Fruit fly (Drosophila melanogaster) whole organism, embryonic: ENCODE results near the gene CG14194.

Source experiments
- Bteb2 ChIP-seq: fragments of 200-800 bp; sonication (Bioruptor generic); optimal IDR thresholded peaks from 2 replicates; lab custom pipeline; 2016; ENCODE audit warnings: missing biosample characterization, missing genetic modification characterization
- CG10274 ChIP-seq: fragments of 200-800 bp; sonication (Bioruptor generic); optimal IDR thresholded peaks from 3 replicates; lab custom pipeline; 2017; ENCODE audit warnings: missing biosample characterization, mild to moderate bottlenecking, missing genetic modification characterization
- CG10321 ChIP-seq: fragments of 200-800 bp; sonication (Bioruptor generic); IDR thresholded peaks from 2 replicates; pipeline ENCODE4 v1.3.6; 2022; ENCODE audit warnings: missing biosample characterization, missing genetic modification characterization
- CG10462 ChIP-seq: fragments of 200-800 bp; sonication (Bioruptor generic); optimal IDR thresholded peaks from 2 replicates; lab custom pipeline; 2016; ENCODE audit warnings: missing biosample characterization, missing genetic modification characterization
- CG11456 ChIP-seq: fragments of 200-800 bp; sonication (Bioruptor generic); IDR thresholded peaks from 3 replicates; pipeline ENCODE4 v1.3.6; 2022; ENCODE audit warnings: missing biosample characterization, missing genetic modification characterization
- CG11696 ChIP-seq: fragments of 200-800 bp; sonication (Bioruptor generic); IDR thresholded peaks from 2 replicates; pipeline ENCODE4 v1.3.6; 2022; ENCODE audit warnings: missing biosample characterization, missing genetic modification characterization
- CG12236 ChIP-seq: fragments of 200-800 bp; sonication (Bioruptor generic); optimal IDR thresholded peaks from 2 replicates; lab custom pipeline; 2016; ENCODE audit warnings: missing biosample characterization, missing genetic modification characterization
- CG12391 ChIP-seq: fragments of 200-800 bp; sonication (Bioruptor generic); optimal IDR thresholded peaks from 3 replicates; lab custom pipeline; 2018; ENCODE audit warnings: missing biosample characterization, mild to moderate bottlenecking, missing genetic modification characterization, moderate library complexity
- CG12659 ChIP-seq: fragments of 200-800 bp; sonication (Bioruptor generic); optimal IDR thresholded peaks from 3 replicates; lab custom pipeline; 2017; ENCODE audit warnings: mild to moderate bottlenecking, missing biosample characterization, missing genetic modification reagents, missing genetic modification characterization
- CG13287 ChIP-seq: fragments of 200-800 bp; sonication (Bioruptor generic); IDR thresholded peaks from 2 replicates; pipeline ENCODE4 v1.3.6; 2022; ENCODE audit warnings: missing biosample characterization, missing genetic modification characterization; ENCODE audit not compliant: partially characterized antibody
- CG17186 ChIP-seq: fragments of 200-800 bp; sonication (Bioruptor generic); optimal IDR thresholded peaks from 3 replicates; lab custom pipeline; 2017; ENCODE audit warnings: missing biosample characterization, missing genetic modification reagents, missing genetic modification characterization
- CG18011 ChIP-seq: fragments of 200-800 bp; sonication (Bioruptor generic); optimal IDR thresholded peaks from 2 replicates; lab custom pipeline; 2017; ENCODE audit warnings: missing biosample characterization, missing genetic modification characterization, mild to moderate bottlenecking, moderate library complexity, missing genotype
- CG2120 ChIP-seq: fragments of 200-800 bp; sonication (Bioruptor generic); optimal IDR thresholded peaks from 3 replicates; lab custom pipeline; 2016; ENCODE audit warnings: missing biosample characterization, missing genetic modification characterization
- CG2202 ChIP-seq: fragments of 200-800 bp; sonication (Bioruptor generic); optimal IDR thresholded peaks from 2 replicates; lab custom pipeline; 2018; ENCODE audit warnings: missing biosample characterization, mild to moderate bottlenecking, missing genetic modification characterization
- CG30403 ChIP-seq: fragments of 200-800 bp; sonication (Bioruptor generic); optimal IDR thresholded peaks from 3 replicates; lab custom pipeline; 2016; ENCODE audit warnings: missing biosample characterization, missing genetic modification characterization
- CG32532 ChIP-seq: fragments of 200-800 bp; sonication (Bioruptor generic); IDR thresholded peaks from 2 replicates; pipeline ENCODE4 v1.3.6; 2022; ENCODE audit warnings: missing biosample characterization, missing genetic modification characterization
- CG34224 ChIP-seq: fragments of 200-800 bp; sonication (Bioruptor generic); IDR thresholded peaks from 3 replicates; pipeline ENCODE4 v1.3.6; 2022; ENCODE audit warnings: missing biosample characterization, missing genetic modification characterization; ENCODE audit not compliant: partially characterized antibody
- CG4730 ChIP-seq: fragments of 200-800 bp; sonication (Bioruptor generic); IDR thresholded peaks from 2 replicates; pipeline ENCODE4 v1.3.6; 2022; ENCODE audit warnings: missing biosample characterization, missing genetic modification characterization
- CG5180 ChIP-seq: fragments of 200-800 bp; sonication (Bioruptor generic); optimal IDR thresholded peaks from 3 replicates; lab custom pipeline; 2017; ENCODE audit warnings: missing biosample characterization, missing genetic modification characterization, mild to moderate bottlenecking, moderate library complexity, missing genetic modification reagents
- CG6765 ChIP-seq: fragments of 200-800 bp; sonication (Bioruptor generic); optimal IDR thresholded peaks from 3 replicates; lab custom pipeline; 2017; ENCODE audit warnings: missing biosample characterization, mild to moderate bottlenecking, missing genetic modification characterization
- CG6791 ChIP-seq: fragments of 200-800 bp; sonication (Bioruptor generic); IDR thresholded peaks from 3 replicates; pipeline ENCODE4 v1.3.6; 2022; ENCODE audit warnings: missing biosample characterization, missing genetic modification characterization; ENCODE audit not compliant: partially characterized antibody
- CG7745 ChIP-seq: fragments of 200-800 bp; sonication (Bioruptor generic); optimal IDR thresholded peaks from 2 replicates; lab custom pipeline; 2018; ENCODE audit warnings: missing biosample characterization, mild to moderate bottlenecking, missing genetic modification characterization, moderate library complexity
- Dip3 ChIP-seq: fragments of 200-800 bp; sonication (Bioruptor generic); optimal IDR thresholded peaks from 3 replicates; lab custom pipeline; 2016; ENCODE audit warnings: missing biosample characterization, missing genetic modification characterization
- Hmx ChIP-seq: fragments of 200-800 bp; sonication (Bioruptor generic); optimal IDR thresholded peaks from 2 replicates; lab custom pipeline; 2016; ENCODE audit warnings: missing biosample characterization, missing genetic modification characterization
- Mad ChIP-seq: fragments of 200-800 bp; sonication (Bioruptor generic); optimal IDR thresholded peaks from 2 replicates; lab custom pipeline; 2016; ENCODE audit warnings: missing biosample characterization, missing genetic modification characterization
- Myb ChIP-seq: fragments of 200-800 bp; sonication (Bioruptor generic); optimal IDR thresholded peaks from 2 replicates; lab custom pipeline; 2016; ENCODE audit warnings: missing biosample characterization, missing genetic modification characterization
- NC2α ChIP-seq: fragments of 200-800 bp; sonication (Bioruptor generic); optimal IDR thresholded peaks from 2 replicates; lab custom pipeline; 2016; ENCODE audit warnings: missing biosample characterization, missing genetic modification characterization
- Nf-YB ChIP-seq: fragments of 200-800 bp; sonication (Bioruptor generic); optimal IDR thresholded peaks from 3 replicates; lab custom pipeline; 2019; ENCODE audit warnings: missing biosample characterization, mild to moderate bottlenecking, missing genetic modification characterization, moderate library complexity
- NfI ChIP-seq: fragments of 200-800 bp; sonication (Bioruptor generic); optimal IDR thresholded peaks from 3 replicates; lab custom pipeline; 2018; ENCODE audit warnings: missing biosample characterization, mild to moderate bottlenecking, missing genetic modification characterization, moderate library complexity
- Oaz ChIP-seq: fragments of 200-800 bp; sonication (Bioruptor generic); IDR thresholded peaks from 2 replicates; pipeline ENCODE4 v1.3.6; 2022; ENCODE audit warnings: missing biosample characterization, missing genetic modification characterization
- Usf ChIP-seq: fragments of 200-800 bp; sonication (Bioruptor generic); optimal IDR thresholded peaks from 2 replicates; lab custom pipeline; 2017; ENCODE audit warnings: missing genotype, missing biosample characterization, missing genetic modification characterization
- al ChIP-seq: fragments of 200-800 bp; sonication (Bioruptor generic); IDR thresholded peaks from 2 replicates; pipeline ENCODE4 v1.3.6; 2022; ENCODE audit warnings: missing biosample characterization, missing genetic modification characterization
- ap ChIP-seq: fragments of 200-800 bp; sonication (Bioruptor generic); IDR thresholded peaks from 2 replicates; pipeline ENCODE4 v1.3.6; 2022; ENCODE audit warnings: missing biosample characterization, missing genetic modification characterization
- ato ChIP-seq: fragments of 200-800 bp; sonication (Bioruptor generic); IDR thresholded peaks from 2 replicates; pipeline ENCODE4 v1.3.6; 2022; ENCODE audit warnings: missing biosample characterization, missing genetic modification characterization; ENCODE audit not compliant: partially characterized antibody
- bbx ChIP-seq: fragments of 200-800 bp; sonication (Bioruptor generic); IDR thresholded peaks from 2 replicates; pipeline ENCODE4 v1.3.6; 2022; ENCODE audit warnings: missing biosample characterization, missing genetic modification characterization; ENCODE audit not compliant: partially characterized antibody
- bcd ChIP-seq: fragments of 200-800 bp; sonication (Bioruptor generic); optimal IDR thresholded peaks from 2 replicates; lab custom pipeline; 2017; ENCODE audit warnings: missing biosample characterization, mild to moderate bottlenecking, missing genetic modification characterization
- chinmo ChIP-seq: fragments of 200-800 bp; sonication (Bioruptor generic); IDR thresholded peaks from 4 replicates; pipeline ENCODE4 v1.3.6; 2022; ENCODE audit warnings: missing biosample characterization, missing genetic modification characterization; ENCODE audit not compliant: partially characterized antibody
- ewg ChIP-seq: fragments of 200-800 bp; sonication (Bioruptor generic); optimal IDR thresholded peaks from 3 replicates; lab custom pipeline; 2017; ENCODE audit warnings: mild to moderate bottlenecking, missing biosample characterization, missing genetic modification reagents, missing genetic modification characterization
- eyg ChIP-seq: fragments of 200-800 bp; sonication (Bioruptor generic); optimal IDR thresholded peaks from 3 replicates; lab custom pipeline; 2016; ENCODE audit warnings: missing biosample characterization, missing genetic modification characterization
- grn ChIP-seq: fragments of 200-800 bp; sonication (Bioruptor generic); optimal IDR thresholded peaks from 3 replicates; lab custom pipeline; 2017; ENCODE audit warnings: missing biosample characterization, missing genetic modification characterization
- gro ChIP-seq: fragments of 200-800 bp; sonication (Bioruptor generic); optimal IDR thresholded peaks from 2 replicates; lab custom pipeline; 2016; ENCODE audit warnings: missing biosample characterization, missing genetic modification characterization
- gt ChIP-seq: fragments of 200-800 bp; sonication (Bioruptor generic); IDR thresholded peaks from 2 replicates; pipeline ENCODE4 v1.3.6; 2022; ENCODE audit warnings: missing biosample characterization, missing genetic modification characterization
- knrl ChIP-seq: fragments of 200-800 bp; sonication (Bioruptor generic); IDR thresholded peaks from 3 replicates; pipeline ENCODE4 v1.3.6; 2022; ENCODE audit warnings: missing biosample characterization, missing genetic modification characterization; ENCODE audit not compliant: partially characterized antibody
- prd ChIP-seq, 3 experiments: fragments of >200 bp in 2 of 3; fragments of 200-800 bp in 1 of 3; sonication (Bioruptor generic) in 1 of 3; optimal IDR thresholded peaks in 2 of 3; IDR thresholded peaks in 1 of 3; 2 replicates in 2 of 3; 3 replicates in 1 of 3; pipeline versions ENCODE4 v1.3.6 to Lab custom; 2017 to 2022; ENCODE audit warnings: missing biosample characterization in 1 of 3, missing genetic modification characterization in 1 of 3
- shn ChIP-seq: fragments of 200-800 bp; sonication (Bioruptor generic); optimal IDR thresholded peaks from 3 replicates; lab custom pipeline; 2016; ENCODE audit warnings: missing biosample characterization, missing genetic modification characterization
- slp2 ChIP-seq: fragments of 200-800 bp; sonication (Bioruptor generic); optimal IDR thresholded peaks from 2 replicates; lab custom pipeline; 2016; ENCODE audit warnings: missing biosample characterization, missing genetic modification characterization
- sob ChIP-seq: fragments of 200-800 bp; sonication (Bioruptor generic); IDR thresholded peaks from 2 replicates; pipeline ENCODE4 v1.3.6; 2022; ENCODE audit warnings: missing biosample characterization, missing genetic modification characterization
- tna ChIP-seq: fragments of 200-800 bp; sonication (Bioruptor generic); IDR thresholded peaks from 2 replicates; pipeline ENCODE4 v1.3.6; 2022; ENCODE audit warnings: missing biosample characterization, missing genetic modification characterization; ENCODE audit not compliant: partially characterized antibody
- unc-4 ChIP-seq: fragments of 200-800 bp; sonication (Bioruptor generic); IDR thresholded peaks from 2 replicates; pipeline ENCODE4 v1.3.6; 2022; ENCODE audit warnings: missing biosample characterization, missing genetic modification characterization; ENCODE audit not compliant: partially characterized antibody

Gene CG14194

dm6 chrX:19201630-19202029, 8.3 kb downstream of the CG14194 start, which contains the start of gene CG7990 (continued):
- TF ChIP-seq grn (GFP tag; lab: Kevin White, UChicago) (no peak), CG34224 (GFP tag; lab: Robert Waterston, UW) (peak; percentile 6; the same call in 1 of the 3 replicates), NC2α (no peak), ap (GFP tag; lab: Robert Waterston, UW) (no peak), eyg (no peak), CG2120 (no peak), CG7745 (tag; lab: Kevin White, UChicago) (no peak), bbx (peak; percentile 67), prd (optimal IDR thresholded peaks at IDR 0.05; lab: Kevin White, UChicago) (no peak), prd (GFP tag; IDR thresholded peaks at IDR 0.05; lab: Robert Waterston, UW) (0 out of 3 replicates have a peak, but pooled peaks have one; percentile 15), CG11696 (GFP tag; lab: Robert Waterston, UW) (no peak), CG12236 (GFP tag; lab: Kevin White, UChicago) (no peak), CG5180 (GFP tag; lab: Kevin White, UChicago) (no peak), unc-4 (0 out of 2 replicates have a peak, but pooled peaks have one; percentile 24), tna (GFP tag; lab: Robert Waterston, UW) (0 out of 2 replicates have a peak, but pooled peaks have one; percentile 15), Hmx (GFP tag; lab: Kevin White, UChicago) (no peak), CG10274 (GFP tag; lab: Kevin White, UChicago) (no peak), chinmo (GFP tag; lab: Robert Waterston, UW) (0 out of 4 replicates have a peak, but pooled peaks have one; percentile 29), CG12659 (GFP tag; lab: Kevin White, UChicago) (peak; percentile 27), CG4730 (GFP tag; lab: Robert Waterston, UW) (no peak), CG10462 (peak; percentile 45), Dip3 (GFP tag; lab: Kevin White, UChicago) (no peak), CG6765 (GFP tag; lab: Kevin White, UChicago) (no peak), gro (no peak), bcd (peak; percentile 16), CG32532 (GFP tag; lab: Robert Waterston, UW) (no peak), Mad (no peak), ewg (GFP tag; lab: Kevin White, UChicago) (peak; percentile 86), knrl (GFP tag; lab: Robert Waterston, UW) (peak; percentile 22; the same call in 1 of the 3 replicates), slp2 (no peak), CG10321 (GFP tag; lab: Robert Waterston, UW) (no peak), CG13287 (peak; percentile 65), Oaz (GFP tag; lab: Robert Waterston, UW) (no peak), CG12391 (tag; lab: Kevin White, UChicago) (no peak), al (GFP tag; lab: Robert Waterston, UW) (no peak), gt (GFP tag; lab: Robert Waterston, UW) (no peak), Bteb2 (GFP tag; lab: Kevin White, UChicago) (no peak), CG2202 (tag; lab: Kevin White, UChicago) (no peak), CG30403 (GFP tag; lab: Kevin White, UChicago) (no peak), sob (GFP tag; lab: Robert Waterston, UW) (no peak), Myb (GFP tag; lab: Kevin White, UChicago) (peak; percentile 78), CG11456 (GFP tag; lab: Robert Waterston, UW) (no peak), CG17186 (GFP tag; lab: Kevin White, UChicago) (peak; percentile 27), NfI (no peak), ato (GFP tag; lab: Robert Waterston, UW) (peak; percentile 38; the same call in 1 of the 2 replicates), CG18011 (GFP tag; lab: Kevin White, UChicago) (peak; percentile 71), Usf (no peak), shn (GFP tag; lab: Kevin White, UChicago) (no peak), Nf-YB (no peak), CG6791 (peak; percentile 36; the same call in 1 of the 3 replicates)
